Worm (Caenorhabditis elegans): ENCODE measurements around the gene R102.4.

- TF ChIP-seq mdl-1 (tag; optimal IDR thresholded peaks at IDR 0.05) (peak in 1 of 2 experiments; percentile 8), dmd-9 (GFP tag; IDR thresholded peaks at IDR 0.05) (no peak), tag-97 (GFP tag; IDR thresholded peaks at IDR 0.05) (no peak), gei-8 (GFP tag; optimal IDR thresholded peaks at IDR 0.05) (no peak), duxl-1 (tag; optimal IDR thresholded peaks at IDR 0.05; ENCODE audit: poor library complexity) (no peak), zip-11 (GFP tag; IDR thresholded peaks at IDR 0.05) (no peak), pha-4 (GFP tag; IDR thresholded peaks at IDR 0.05) (no peak), pha-4 (tag; optimal IDR thresholded peaks at IDR 0.05) (no peak), T20F7.1 (GFP tag; optimal IDR thresholded peaks at IDR 0.05) (peak; percentile 99), skn-1 (tag; optimal IDR thresholded peaks at IDR 0.05) (no peak), dpl-1 (GFP tag; optimal IDR thresholded peaks at IDR 0.05) (peak; percentile 96), mdt-29 (GFP tag; IDR thresholded peaks at IDR 0.05) (no peak), madf-9 (GFP tag; conservative IDR thresholded peaks at IDR 0.05) (no peak), nhr-6 (tag; optimal IDR thresholded peaks at IDR 0.05) (peak; percentile 67), mxl-2 (GFP tag; conservative IDR thresholded peaks at IDR 0.05) (no peak)
Measured at ce11 chrIV:10734527-10735436, 39.7 kb upstream of the R102.4 start, which contains the start of the genes orc-5 and cyb-1.

Measured in whole organism, L4 larva.